Fruit fly (Drosophila melanogaster) whole organism, embryonic: Measurements from ENCODE around the gene spn-B.

Source experiments
- Abd-B ChIP-seq: fragments of 200-800 bp; sonication (Bioruptor generic); optimal IDR thresholded peaks from 2 replicates; lab custom pipeline; 2018; ENCODE audit warnings: missing biosample characterization, mild to moderate bottlenecking, missing genetic modification characterization, moderate library complexity
- Antp ChIP-seq: fragments of 200-800 bp; sonication (Bioruptor generic); optimal IDR thresholded peaks from 3 replicates; lab custom pipeline; 2016; ENCODE audit warnings: missing biosample characterization, missing genetic modification characterization
- CG10147 ChIP-seq: fragments of 200-800 bp; sonication (Bioruptor generic); optimal IDR thresholded peaks from 2 replicates; lab custom pipeline; 2019; ENCODE audit warnings: missing biosample characterization, mild to moderate bottlenecking, missing genetic modification characterization, moderate library complexity
- CG10366 ChIP-seq: fragments of 200-800 bp; sonication (Bioruptor generic); IDR thresholded peaks from 2 replicates; pipeline ENCODE4 v1.3.6; 2022; ENCODE audit warnings: missing biosample characterization, missing genetic modification characterization
- CG10543 ChIP-seq: fragments of 200-800 bp; sonication (Bioruptor generic); optimal IDR thresholded peaks from 3 replicates; lab custom pipeline; 2017; ENCODE audit warnings: missing biosample characterization, mild to moderate bottlenecking, missing genetic modification characterization, moderate library complexity
- CG11093 ChIP-seq: fragments of 200-800 bp; sonication (Bioruptor generic); IDR thresholded peaks from 3 replicates; pipeline ENCODE4 v1.3.6; 2022; ENCODE audit warnings: missing biosample characterization, missing genetic modification characterization
- CG11695 ChIP-seq: fragments of 200-800 bp; sonication (Bioruptor generic); IDR thresholded peaks from 3 replicates; pipeline ENCODE4 v1.3.6; 2022; ENCODE audit warnings: missing biosample characterization, missing genetic modification characterization
- CG12391 ChIP-seq: fragments of 200-800 bp; sonication (Bioruptor generic); optimal IDR thresholded peaks from 3 replicates; lab custom pipeline; 2018; ENCODE audit warnings: missing biosample characterization, mild to moderate bottlenecking, missing genetic modification characterization, moderate library complexity
- CG13894 ChIP-seq: fragments of 200-800 bp; sonication (Bioruptor generic); optimal IDR thresholded peaks from 3 replicates; lab custom pipeline; 2018; ENCODE audit warnings: missing biosample characterization, mild to moderate bottlenecking, missing genetic modification characterization, moderate library complexity
- CG14860 ChIP-seq: fragments of 200-800 bp; sonication (Bioruptor generic); IDR thresholded peaks from 3 replicates; pipeline ENCODE4 v1.3.6; 2022; ENCODE audit warnings: missing biosample characterization, missing genetic modification characterization; ENCODE audit not compliant: partially characterized antibody
- CG16779 ChIP-seq: fragments of 200-800 bp; sonication (Bioruptor generic); IDR thresholded peaks from 2 replicates; pipeline ENCODE4 v1.3.6; 2022; ENCODE audit warnings: missing biosample characterization, missing genetic modification characterization
- CG1832 ChIP-seq: fragments of 200-800 bp; sonication (Bioruptor generic); optimal IDR thresholded peaks from 2 replicates; lab custom pipeline; 2017; ENCODE audit warnings: missing biosample characterization, mild to moderate bottlenecking, missing genetic modification characterization, inconsistent platforms
- CG18764 ChIP-seq: fragments of 200-800 bp; sonication (Bioruptor generic); optimal IDR thresholded peaks from 3 replicates; lab custom pipeline; 2016; ENCODE audit warnings: missing biosample characterization, missing genetic modification characterization
- CG30403 ChIP-seq: fragments of 200-800 bp; sonication (Bioruptor generic); optimal IDR thresholded peaks from 3 replicates; lab custom pipeline; 2016; ENCODE audit warnings: missing biosample characterization, missing genetic modification characterization
- CG3163 ChIP-seq: fragments of 200-800 bp; sonication (Bioruptor generic); optimal IDR thresholded peaks from 3 replicates; lab custom pipeline; 2016; ENCODE audit warnings: missing biosample characterization, missing genetic modification characterization
- CG32772 ChIP-seq: fragments of 200-800 bp; sonication (Bioruptor generic); IDR thresholded peaks from 2 replicates; pipeline ENCODE4 v1.3.6; 2022; ENCODE audit warnings: missing biosample characterization, missing genetic modification characterization
- CG33213 ChIP-seq: fragments of 200-800 bp; sonication (Bioruptor generic); optimal IDR thresholded peaks from 3 replicates; lab custom pipeline; 2016; ENCODE audit warnings: missing biosample characterization, missing genetic modification characterization
- CG3847 ChIP-seq: fragments of 200-800 bp; sonication (Bioruptor generic); IDR thresholded peaks from 2 replicates; pipeline ENCODE4 v1.3.6; 2022; ENCODE audit warnings: missing biosample characterization, missing genetic modification characterization
- CG3995 ChIP-seq: fragments of 200-800 bp; sonication (Bioruptor generic); optimal IDR thresholded peaks from 3 replicates; lab custom pipeline; 2016; ENCODE audit warnings: missing biosample characterization, missing genetic modification characterization
- CG4854 ChIP-seq: fragments of 200-800 bp; sonication (Bioruptor generic); optimal IDR thresholded peaks from 2 replicates; lab custom pipeline; 2016; ENCODE audit warnings: missing biosample characterization, missing genetic modification characterization, inconsistent platforms
- CG7928 ChIP-seq: fragments of 200-800 bp; sonication (Bioruptor generic); optimal IDR thresholded peaks from 2 replicates; lab custom pipeline; 2017; ENCODE audit warnings: missing biosample characterization, mild to moderate bottlenecking, missing genetic modification characterization
- CG7987 ChIP-seq: fragments of 200-800 bp; sonication (Bioruptor generic); optimal IDR thresholded peaks from 2 replicates; lab custom pipeline; 2018; ENCODE audit warnings: missing biosample characterization, mild to moderate bottlenecking, missing genetic modification characterization, moderate library complexity
- CG8944 ChIP-seq: fragments of 200-800 bp; sonication (Bioruptor generic); optimal IDR thresholded peaks from 3 replicates; lab custom pipeline; 2016; ENCODE audit warnings: missing biosample characterization, missing genetic modification characterization
- Camta ChIP-seq: fragments of 200-800 bp; sonication (Bioruptor generic); optimal IDR thresholded peaks from 2 replicates; lab custom pipeline; 2016; ENCODE audit warnings: missing biosample characterization, missing genetic modification characterization
- Dek ChIP-seq: fragments of 200-800 bp; sonication (Bioruptor generic); optimal IDR thresholded peaks from 3 replicates; lab custom pipeline; 2019; ENCODE audit warnings: missing biosample characterization, mild to moderate bottlenecking, missing genetic modification characterization, moderate library complexity
- Doc3 ChIP-seq: fragments of 200-800 bp; sonication (Bioruptor generic); IDR thresholded peaks from 3 replicates; pipeline ENCODE4 v1.3.6; 2022; ENCODE audit warnings: missing biosample characterization, missing genetic modification characterization; ENCODE audit not compliant: partially characterized antibody
- Ets65A ChIP-seq: fragments of 200-800 bp; sonication (Bioruptor generic); peaks from one replicate; lab custom pipeline; 2016; ENCODE audit warnings: missing biosample characterization, missing genetic modification characterization
- Fer1 ChIP-seq: fragments of 200-800 bp; sonication (Bioruptor generic); optimal IDR thresholded peaks from 2 replicates; lab custom pipeline; 2017; ENCODE audit warnings: missing biosample characterization, mild to moderate bottlenecking, missing genetic modification characterization
- Fer3 ChIP-seq: fragments of 200-800 bp; sonication (Bioruptor generic); optimal IDR thresholded peaks from 2 replicates; lab custom pipeline; 2018; ENCODE audit warnings: missing biosample characterization, mild to moderate bottlenecking, missing genetic modification characterization, moderate library complexity
- HHEX ChIP-seq: fragments of 200-800 bp; sonication (Bioruptor generic); optimal IDR thresholded peaks from 3 replicates; lab custom pipeline; 2017; ENCODE audit warnings: missing biosample characterization, mild to moderate bottlenecking, missing genetic modification characterization, missing genetic modification reagents
- HLH54F ChIP-seq: fragments of 200-800 bp; sonication (Bioruptor generic); optimal IDR thresholded peaks from 3 replicates; lab custom pipeline; 2016; ENCODE audit warnings: missing biosample characterization, missing genetic modification characterization
- Hand ChIP-seq: fragments of 200-800 bp; sonication (Bioruptor generic); optimal IDR thresholded peaks from 2 replicates; lab custom pipeline; 2017; ENCODE audit warnings: mild to moderate bottlenecking, missing biosample characterization, missing genetic modification reagents, missing genetic modification characterization
- Hmr ChIP-seq: fragments of 200-800 bp; sonication (Bioruptor generic); optimal IDR thresholded peaks from 3 replicates; lab custom pipeline; 2017; ENCODE audit warnings: mild to moderate bottlenecking, missing biosample characterization, missing genetic modification reagents, missing genetic modification characterization
- Lhr ChIP-seq: fragments of 200-800 bp; sonication (Bioruptor generic); optimal IDR thresholded peaks from 3 replicates; lab custom pipeline; 2017; ENCODE audit warnings: mild to moderate bottlenecking, missing biosample characterization, missing genetic modification reagents, missing genetic modification characterization
- MESR4 ChIP-seq: fragments of 200-800 bp; sonication (Bioruptor generic); optimal IDR thresholded peaks from 2 replicates; lab custom pipeline; 2018; ENCODE audit warnings: missing biosample characterization, mild to moderate bottlenecking, missing genetic modification characterization, moderate library complexity
- Nf-YA ChIP-seq: fragments of 200-800 bp; sonication (Bioruptor generic); IDR thresholded peaks from 2 replicates; pipeline ENCODE4 v1.3.6; 2022; ENCODE audit warnings: missing biosample characterization, missing genetic modification characterization
- Opbp ChIP-seq: fragments of 200-800 bp; sonication (Bioruptor generic); IDR thresholded peaks from 3 replicates; pipeline ENCODE4 v1.3.6; 2022; ENCODE audit warnings: missing biosample characterization, missing genetic modification characterization; ENCODE audit not compliant: partially characterized antibody
- Poxn ChIP-seq: fragments of 200-800 bp; sonication (Bioruptor generic); IDR thresholded peaks from 2 replicates; pipeline ENCODE4 v1.3.6; 2022; ENCODE audit warnings: missing biosample characterization, missing genetic modification characterization
- Ptx1 ChIP-seq: fragments of 200-800 bp; sonication (Bioruptor generic); IDR thresholded peaks from 2 replicates; pipeline ENCODE4 v1.3.6; 2022; ENCODE audit warnings: missing biosample characterization, missing genetic modification characterization
- Sox102F ChIP-seq: fragments of 200-800 bp; sonication (Bioruptor generic); optimal IDR thresholded peaks from 2 replicates; lab custom pipeline; 2018; ENCODE audit warnings: missing biosample characterization, mild to moderate bottlenecking, missing genetic modification characterization, moderate library complexity
- Taf1 ChIP-seq: fragments of 200-800 bp; sonication (Bioruptor generic); IDR thresholded peaks from 2 replicates; pipeline ENCODE4 v1.3.6; 2022; ENCODE audit warnings: missing biosample characterization, missing genetic modification characterization
- ash1 ChIP-seq: fragments of 200-800 bp; sonication (Bioruptor generic); optimal IDR thresholded peaks from 2 replicates; lab custom pipeline; 2018; ENCODE audit warnings: missing biosample characterization, mild to moderate bottlenecking, missing genetic modification characterization
- cad ChIP-seq: fragments of >200 bp; optimal IDR thresholded peaks from 2 replicates; lab custom pipeline; 2017; ENCODE audit warnings: missing biosample characterization, missing genetic modification characterization
- dysf ChIP-seq: fragments of 200-800 bp; sonication (Bioruptor generic); IDR thresholded peaks from 3 replicates; pipeline ENCODE4 v1.3.6; 2022; ENCODE audit warnings: missing biosample characterization, missing genetic modification characterization
- exex ChIP-seq: fragments of 200-800 bp; sonication (Bioruptor generic); optimal IDR thresholded peaks from 4 replicates; lab custom pipeline; 2018; ENCODE audit warnings: missing biosample characterization, mild to moderate bottlenecking, missing genetic modification characterization, moderate library complexity
- maf-S ChIP-seq: fragments of 200-800 bp; sonication (Bioruptor generic); optimal IDR thresholded peaks from 2 replicates; lab custom pipeline; 2016; ENCODE audit warnings: missing biosample characterization, missing genetic modification characterization
- nmo ChIP-seq: fragments of 200-800 bp; sonication (Bioruptor generic); optimal IDR thresholded peaks from 2 replicates; lab custom pipeline; 2018; ENCODE audit warnings: missing biosample characterization, mild to moderate bottlenecking, missing genetic modification characterization, moderate library complexity
- pb ChIP-seq: fragments of 200-800 bp; sonication (Bioruptor generic); optimal IDR thresholded peaks from 3 replicates; lab custom pipeline; 2016; ENCODE audit warnings: missing biosample characterization, missing genetic modification characterization
- sens ChIP-seq: fragments of 200-800 bp; sonication (Bioruptor generic); peaks from one replicate; lab custom pipeline; 2016; ENCODE audit warnings: missing biosample characterization, missing genetic modification characterization
- seq ChIP-seq: fragments of 200-800 bp; sonication (Bioruptor generic); IDR thresholded peaks from 2 replicates; pipeline ENCODE4 v1.3.6; 2022; ENCODE audit warnings: missing biosample characterization, missing genetic modification characterization
- sna ChIP-seq: fragments of 200-800 bp; sonication (Bioruptor generic); IDR thresholded peaks from 2 replicates; pipeline ENCODE4 v1.3.6; 2022; ENCODE audit warnings: missing biosample characterization, missing genetic modification characterization; ENCODE audit not compliant: partially characterized antibody
- tup ChIP-seq: fragments of 200-800 bp; sonication (Bioruptor generic); optimal IDR thresholded peaks from 2 replicates; lab custom pipeline; 2016; ENCODE audit warnings: missing biosample characterization, mild to moderate bottlenecking, missing genetic modification characterization, moderate library complexity

The spn-B gene

dm6 chr3R:14299891-14300290 is 28.0 kb upstream of the spn-B start (continued):
- TF ChIP-seq CG7928 (GFP tag; lab: Kevin White, UChicago), result no peak
- TF ChIP-seq CG3995 (GFP tag; lab: Kevin White, UChicago), result no peak
- no peak for TF ChIP-seq dysf (GFP tag; lab: Robert Waterston, UW)
- TF ChIP-seq CG8944 (GFP tag; lab: Kevin White, UChicago), result no peak
- no peak for TF ChIP-seq CG10147 (GFP tag; lab: Kevin White, UChicago)
- no peak for TF ChIP-seq Hand (GFP tag; lab: Kevin White, UChicago)
- no peak for TF ChIP-seq CG3163
- no peak for TF ChIP-seq Antp
- peak; percentile 62 for TF ChIP-seq Fer1 (GFP tag; lab: Kevin White, UChicago)
- TF ChIP-seq Dek, result no peak
- peak; percentile 0 for TF ChIP-seq exex
- no peak for TF ChIP-seq CG32772 (GFP tag; lab: Robert Waterston, UW)
- no peak for TF ChIP-seq Ets65A (GFP tag; lab: Kevin White, UChicago)
- TF ChIP-seq Nf-YA (GFP tag; lab: Robert Waterston, UW), result no peak
- TF ChIP-seq Abd-B (GFP tag; lab: Kevin White, UChicago), result no peak
- no peak for TF ChIP-seq HLH54F (GFP tag; lab: Kevin White, UChicago)
- no peak for TF ChIP-seq CG1832 (GFP tag; lab: Kevin White, UChicago)
- peak; percentile 52 for TF ChIP-seq HHEX
- no peak for TF ChIP-seq CG3847 (GFP tag; lab: Robert Waterston, UW)
- no peak for TF ChIP-seq MESR4
- no peak for TF ChIP-seq Taf1 (GFP tag; lab: Robert Waterston, UW)
- no peak for TF ChIP-seq tup (GFP tag; lab: Kevin White, UChicago)
- no peak for TF ChIP-seq CG10366 (GFP tag; lab: Robert Waterston, UW)
- no peak for TF ChIP-seq seq (GFP tag; lab: Robert Waterston, UW)
- peak; percentile 71 for TF ChIP-seq CG7987 (GFP tag; lab: Kevin White, UChicago)
- TF ChIP-seq sens (GFP tag; lab: Kevin White, UChicago), result peak; percentile 68
- TF ChIP-seq CG33213, result no peak
- no peak for TF ChIP-seq Opbp (GFP tag; lab: Robert Waterston, UW)
- TF ChIP-seq CG4854 (GFP tag; lab: Kevin White, UChicago), result no peak
- no peak for TF ChIP-seq CG30403 (GFP tag; lab: Kevin White, UChicago)
- no peak for TF ChIP-seq Ptx1 (GFP tag; lab: Robert Waterston, UW)
- no peak for TF ChIP-seq Doc3
- no peak for TF ChIP-seq sna
- TF ChIP-seq nmo (GFP tag; lab: Kevin White, UChicago), result no peak
- TF ChIP-seq Poxn, result no peak
- no peak for TF ChIP-seq Lhr (GFP tag; lab: Kevin White, UChicago)
- no peak for TF ChIP-seq cad
- TF ChIP-seq CG12391 (tag; lab: Kevin White, UChicago), result no peak
- TF ChIP-seq CG10543 (GFP tag; lab: Kevin White, UChicago), result peak; percentile 38
- TF ChIP-seq CG18764 (GFP tag; lab: Kevin White, UChicago), result no peak
- TF ChIP-seq pb (GFP tag; lab: Kevin White, UChicago), result no peak
- TF ChIP-seq Camta (GFP tag; lab: Kevin White, UChicago), result peak; percentile 19
- TF ChIP-seq Sox102F (GFP tag; lab: Kevin White, UChicago), result no peak
- peak; percentile 17 for TF ChIP-seq Fer3
- no peak for TF ChIP-seq CG11695 (GFP tag; lab: Robert Waterston, UW)
- no peak for TF ChIP-seq CG13894 (tag; lab: Kevin White, UChicago)
- TF ChIP-seq ash1, result no peak
- TF ChIP-seq CG14860 (GFP tag; lab: Robert Waterston, UW), result no peak
- no peak for TF ChIP-seq Hmr (GFP tag; lab: Kevin White, UChicago)
- no peak for TF ChIP-seq maf-S (GFP tag; lab: Kevin White, UChicago)
- TF ChIP-seq CG16779, result no peak
- no peak for TF ChIP-seq CG11093 (GFP tag; lab: Robert Waterston, UW)
